Worm (Caenorhabditis elegans) whole organism, L1 larva: ENCODE results near the gene C08G5.6.

ENCODE experiments used
- C04F5.9 ChIP-seq: sonication (generic microtip); optimal IDR thresholded peaks from 2 replicates; lab custom pipeline; 2016; ENCODE audit warnings: missing genetic modification characterization, missing compliant biosample characterization
- C34B4.2 ChIP-seq: sonication (generic microtip); optimal IDR thresholded peaks from 2 replicates; lab custom pipeline; 2017; ENCODE audit warnings: mild to moderate bottlenecking, missing genetic modification characterization, missing compliant biosample characterization
- F16B12.6 ChIP-seq: fragments of 150-350 bp; optimal IDR thresholded peaks from 2 replicates; lab custom pipeline; 2014; ENCODE audit warnings: missing biosample characterization, missing genetic modification characterization
- Y116A8C.19 ChIP-seq: sonication (generic microtip); optimal IDR thresholded peaks from 2 replicates; lab custom pipeline; 2016; ENCODE audit warnings: missing compliant biosample characterization, missing genetic modification characterization, borderline replicate concordance
- aly-2 ChIP-seq: fragments of 150-350 bp; optimal IDR thresholded peaks from 2 replicates; lab custom pipeline; 2014; ENCODE audit warnings: missing biosample characterization, missing genetic modification characterization
- blmp-1 ChIP-seq: fragments of 150-350 bp; optimal IDR thresholded peaks from 2 replicates; lab custom pipeline; 2014; ENCODE audit warnings: missing biosample characterization, missing genetic modification characterization
- ceh-8 ChIP-seq: fragments of 200-800 bp; sonication (Bioruptor generic); optimal IDR thresholded peaks from 2 replicates; lab custom pipeline; 2018; ENCODE audit warnings: mild to moderate bottlenecking, missing genetic modification characterization, moderate library complexity, missing compliant biosample characterization
- ceh-82 ChIP-seq, 3 experiments: fragments of 150-350 bp in 1 of 3; sonication (generic microtip) in 2 of 3; optimal IDR thresholded peaks; 2 replicates each; lab custom pipeline; 2014 to 2017; ENCODE audit warnings: missing biosample characterization in 3 of 3, missing genetic modification characterization in 3 of 3
- ces-1 ChIP-seq: fragments of 150-350 bp; optimal IDR thresholded peaks from 2 replicates; lab custom pipeline; 2014; ENCODE audit warnings: missing biosample characterization, missing genetic modification reagents, missing genetic modification characterization
- dpl-1 ChIP-seq, 3 experiments: fragments of 150-350 bp in 2 of 3; sonication (generic microtip) in 1 of 3; optimal IDR thresholded peaks; 2 replicates each; lab custom pipeline; 2014 to 2017; ENCODE audit warnings: missing biosample characterization in 3 of 3, missing genetic modification characterization in 3 of 3, missing genetic modification reagents in 3 of 3
- dsc-1 ChIP-seq: sonication (generic microtip); optimal IDR thresholded peaks from 2 replicates; lab custom pipeline; 2016; ENCODE audit warnings: mild to moderate bottlenecking, missing genetic modification characterization, missing compliant biosample characterization
- efl-1 ChIP-seq, 4 experiments: fragments of 150-350 bp; optimal IDR thresholded peaks in 3 of 4; peaks in 1 of 4; 1 replicate in 1 of 4; 2 replicates in 3 of 4; lab custom pipeline; 2014; ENCODE audit warnings: missing biosample characterization in 2 of 4, missing genetic modification characterization in 2 of 4, missing genetic modification reagents in 2 of 4
- egl-13 ChIP-seq: sonication (generic microtip); optimal IDR thresholded peaks from 2 replicates; lab custom pipeline; 2016; ENCODE audit warnings: missing genotype, missing genetic modification reagents, missing genetic modification characterization, missing compliant biosample characterization
- egl-27 ChIP-seq, 2 experiments: fragments of 150-350 bp in 1 of 2; sonication (generic microtip); optimal IDR thresholded peaks; 3 replicates each; lab custom pipeline; 2017 to 2018; ENCODE audit warnings: missing biosample characterization in 2 of 2, missing genetic modification characterization in 2 of 2, missing genetic modification reagents in 2 of 2
- ets-5 ChIP-seq: fragments of 200-800 bp; sonication (Bioruptor generic); IDR thresholded peaks from 2 replicates; pipeline ENCODE4 v1.3.6; 2022; ENCODE audit warnings: missing genetic modification characterization, missing compliant biosample characterization
- fkh-4 ChIP-seq: sonication (generic microtip); optimal IDR thresholded peaks from 2 replicates; lab custom pipeline; 2016; ENCODE audit warnings: missing compliant biosample characterization, missing genetic modification characterization, borderline replicate concordance
- fkh-8 ChIP-seq: sonication (generic microtip); optimal IDR thresholded peaks from 2 replicates; lab custom pipeline; 2016; ENCODE audit warnings: mild to moderate bottlenecking, missing genetic modification characterization, missing compliant biosample characterization
- fos-1 ChIP-seq: fragments of 150-350 bp; optimal IDR thresholded peaks from 2 replicates; lab custom pipeline; 2014; ENCODE audit warnings: missing biosample characterization, missing genetic modification characterization
- grh-1 ChIP-seq: fragments of 200-800 bp; sonication (Bioruptor generic); IDR thresholded peaks from 2 replicates; pipeline ENCODE4 v1.3.6; 2022; ENCODE audit warnings: missing genetic modification reagents, missing genetic modification characterization, missing compliant biosample characterization
- hlh-17 ChIP-seq: fragments of 200-800 bp; sonication (Bioruptor generic); optimal IDR thresholded peaks from 2 replicates; lab custom pipeline; 2018; ENCODE audit warnings: missing genetic modification characterization, mild to moderate bottlenecking, missing compliant biosample characterization, moderate library complexity, borderline replicate concordance
- hpl-2 ChIP-seq: fragments of 150-350 bp; optimal IDR thresholded peaks from 2 replicates; lab custom pipeline; 2014; ENCODE audit warnings: missing biosample characterization, missing genetic modification reagents, missing genetic modification characterization
- lin-13 ChIP-seq: fragments of 150-350 bp; optimal IDR thresholded peaks from 2 replicates; lab custom pipeline; 2014; ENCODE audit warnings: missing biosample characterization, missing genetic modification reagents, missing genetic modification characterization
- lin-35 ChIP-seq, 2 experiments: fragments of 150-350 bp; optimal IDR thresholded peaks; 2 replicates each; lab custom pipeline; 2014; ENCODE audit warnings: missing biosample characterization in 2 of 2, missing genetic modification characterization in 2 of 2, missing genetic modification reagents in 2 of 2
- lsy-2 ChIP-seq, 2 experiments: fragments of 150-350 bp; optimal IDR thresholded peaks; 2 replicates each; lab custom pipeline; 2014; ENCODE audit warnings: missing biosample characterization in 2 of 2, missing genetic modification characterization in 2 of 2
- mdl-1 ChIP-seq, 2 experiments: fragments of 150-350 bp; optimal IDR thresholded peaks; 2 replicates each; lab custom pipeline; 2014 to 2017; ENCODE audit warnings: missing biosample characterization in 2 of 2, missing genetic modification characterization in 2 of 2, inconsistent platforms in 1 of 2
- nhr-19 ChIP-seq: fragments of 200-800 bp; sonication (Bioruptor generic); conservative IDR thresholded peaks from 2 replicates; pipeline ENCODE4 v1.3.6; 2022; ENCODE audit warnings: missing genetic modification characterization, missing compliant biosample characterization
- nhr-20 ChIP-seq: sonication (generic microtip); optimal IDR thresholded peaks from 2 replicates; lab custom pipeline; 2016; ENCODE audit warnings: mild to moderate bottlenecking, missing genetic modification characterization, missing compliant biosample characterization
- nhr-237 ChIP-seq: fragments of 150-350 bp; optimal IDR thresholded peaks from 2 replicates; lab custom pipeline; 2014; ENCODE audit warnings: missing biosample characterization, missing genetic modification characterization
- nhr-76 ChIP-seq: sonication (generic microtip); optimal IDR thresholded peaks from 2 replicates; lab custom pipeline; 2017; ENCODE audit warnings: missing biosample characterization, missing genetic modification characterization
- nhr-84 ChIP-seq: sonication (generic microtip); optimal IDR thresholded peaks from 2 replicates; lab custom pipeline; 2017; ENCODE audit warnings: missing biosample characterization, missing genetic modification characterization
- nhr-85 ChIP-seq: sonication (generic microtip); peaks from one replicate; lab custom pipeline; 2016; ENCODE audit warnings: missing genetic modification characterization, inconsistent platforms, missing compliant biosample characterization
- nhr-90 ChIP-seq: sonication (generic microtip); optimal IDR thresholded peaks from 2 replicates; lab custom pipeline; 2016; ENCODE audit warnings: mild to moderate bottlenecking, missing genetic modification characterization, missing compliant biosample characterization; ENCODE audit not compliant: poor library complexity
- rnt-1 ChIP-seq: sonication (generic microtip); optimal IDR thresholded peaks from 2 replicates; lab custom pipeline; 2016; ENCODE audit warnings: mild to moderate bottlenecking, missing genetic modification characterization, moderate library complexity, missing compliant biosample characterization
- skn-1 ChIP-seq: fragments of 150-350 bp; optimal IDR thresholded peaks from 2 replicates; lab custom pipeline; 2014; ENCODE audit warnings: missing biosample characterization, missing genetic modification characterization
- snu-23 ChIP-seq: sonication (generic microtip); optimal IDR thresholded peaks from 2 replicates; lab custom pipeline; 2016; ENCODE audit warnings: missing genetic modification characterization, missing compliant biosample characterization
- sox-4 ChIP-seq: sonication (generic microtip); optimal IDR thresholded peaks from 2 replicates; lab custom pipeline; 2016; ENCODE audit warnings: missing genetic modification characterization, missing compliant biosample characterization
- sup-37 ChIP-seq: fragments of 200-800 bp; sonication (Bioruptor generic); optimal IDR thresholded peaks from 2 replicates; lab custom pipeline; 2018; ENCODE audit warnings: mild to moderate bottlenecking, missing genetic modification characterization, missing compliant biosample characterization
- swsn-7 ChIP-seq: sonication (generic microtip); optimal IDR thresholded peaks from 2 replicates; lab custom pipeline; 2016; ENCODE audit warnings: missing genetic modification characterization, missing compliant biosample characterization
- unc-130 ChIP-seq: fragments of 150-350 bp; optimal IDR thresholded peaks from 2 replicates; lab custom pipeline; 2017; ENCODE audit warnings: missing biosample characterization, missing genetic modification characterization, inconsistent platforms
- unc-30 ChIP-seq: sonication (generic microtip); optimal IDR thresholded peaks from 2 replicates; lab custom pipeline; 2017; ENCODE audit warnings: missing biosample characterization, missing genetic modification characterization
- unc-86 ChIP-seq: sonication (generic microtip); optimal IDR thresholded peaks from 2 replicates; lab custom pipeline; 2016; ENCODE audit warnings: missing genetic modification characterization, missing compliant biosample characterization
- unc-98 ChIP-seq: fragments of 200-800 bp; sonication (Bioruptor generic); IDR thresholded peaks from 2 replicates; pipeline ENCODE4 v1.3.6; 2022; ENCODE audit warnings: missing genetic modification characterization, missing compliant biosample characterization
- xbp-1 ChIP-seq: sonication (generic microtip); optimal IDR thresholded peaks from 2 replicates; lab custom pipeline; 2016; ENCODE audit warnings: missing genetic modification characterization, missing compliant biosample characterization
- zag-1 ChIP-seq: fragments of 150-350 bp; optimal IDR thresholded peaks from 2 replicates; lab custom pipeline; 2014; ENCODE audit warnings: missing biosample characterization, missing genetic modification characterization
- zip-4 ChIP-seq: fragments of 200-800 bp; sonication (Bioruptor generic); optimal IDR thresholded peaks from 2 replicates; lab custom pipeline; 2018; ENCODE audit warnings: mild to moderate bottlenecking, missing genetic modification characterization, moderate library complexity, missing compliant biosample characterization
- ztf-11 ChIP-seq, 2 experiments: sonication (generic microtip); optimal IDR thresholded peaks; 2 replicates each; lab custom pipeline; 2016 to 2017; ENCODE audit warnings: missing genetic modification characterization in 2 of 2, missing biosample characterization in 1 of 2, missing compliant biosample characterization in 1 of 2

C08G5.6 gene

DNA sequence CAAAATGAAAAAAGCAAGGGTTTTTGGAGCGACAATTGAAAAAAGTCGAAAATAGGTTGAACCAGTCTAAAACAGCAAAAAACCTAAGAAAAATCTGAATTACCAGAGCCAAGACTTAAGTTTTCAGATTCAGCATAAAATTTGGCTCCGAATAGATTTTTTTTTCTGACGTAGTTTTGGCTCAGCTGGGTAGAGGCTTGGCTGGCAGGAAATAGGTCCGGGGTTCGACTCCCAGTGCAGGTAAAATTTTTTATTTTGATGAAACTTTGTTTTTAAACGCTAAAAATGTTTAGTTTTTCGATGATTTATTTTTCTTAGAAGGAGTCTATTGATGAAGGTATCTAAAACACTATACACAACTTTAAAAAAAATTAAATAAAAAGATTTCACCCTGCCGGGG is 15.4 kb upstream of the C08G5.6 start:
- no peak for TF ChIP-seq C34B4.2 (tag; lab: Kevin White, UChicago)
- TF ChIP-seq nhr-19: no peak
- TF ChIP-seq mdl-1 (tag; optimal IDR thresholded peaks at IDR 0.05; lab: Kevin White, UChicago): no peak
- no peak for TF ChIP-seq nhr-76 (tag; lab: Kevin White, UChicago)
- no peak for TF ChIP-seq egl-27 (tag; optimal IDR thresholded peaks at IDR 0.05; lab: Kevin White, UChicago)
- TF ChIP-seq F16B12.6 (tag; lab: Kevin White, UChicago): no peak
- TF ChIP-seq egl-13 (tag; lab: Kevin White, UChicago): no peak
- TF ChIP-seq dpl-1 (GFP tag; optimal IDR thresholded peaks at IDR 0.05; lab: Kevin White, UChicago): no peak
- TF ChIP-seq aly-2 (tag; lab: Kevin White, UChicago): no peak
- TF ChIP-seq nhr-237 (tag; lab: Kevin White, UChicago): no peak
- no peak for TF ChIP-seq nhr-20
- TF ChIP-seq blmp-1 (tag; lab: Kevin White, UChicago): no peak
- no peak for TF ChIP-seq ces-1
- TF ChIP-seq sox-4: no peak
- no peak for TF ChIP-seq hpl-2 (GFP tag; lab: Kevin White, UChicago)
- TF ChIP-seq zip-4 (GFP tag; lab: Kevin White, UChicago): no peak
- no peak for TF ChIP-seq grh-1 (GFP tag; lab: Robert Waterston, UW)
- no peak for TF ChIP-seq unc-30 (tag; lab: Kevin White, UChicago)
- no peak for TF ChIP-seq sup-37 (GFP tag; lab: Kevin White, UChicago)
- no peak for TF ChIP-seq lin-13 (GFP tag; lab: Kevin White, UChicago)

DNA sequence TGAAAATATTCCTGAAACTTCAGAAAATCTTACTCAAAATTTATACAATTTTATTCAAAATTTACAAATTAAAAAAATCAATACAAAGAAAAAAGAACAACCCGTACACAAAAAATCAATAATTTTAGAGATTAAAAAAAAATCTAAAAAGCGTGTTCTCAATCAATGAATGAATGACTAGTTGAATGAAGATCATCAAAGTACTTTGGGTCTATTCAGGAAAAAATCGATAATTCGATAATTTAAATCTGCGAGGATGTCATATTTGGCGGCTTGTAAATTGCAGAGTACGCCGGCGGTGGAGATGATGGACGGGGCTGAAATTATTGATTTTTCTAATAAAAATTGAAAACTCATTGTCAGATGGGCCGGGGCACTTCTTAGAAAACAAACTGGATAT is 14.2 kb upstream of the C08G5.6 start:
- no peak for TF ChIP-seq ets-5 (GFP tag; lab: Robert Waterston, UW)
- no peak for TF ChIP-seq unc-130 (tag; lab: Kevin White, UChicago)
- TF ChIP-seq nhr-84 (tag; lab: Kevin White, UChicago): no peak
- TF ChIP-seq nhr-90 (tag; lab: Kevin White, UChicago): no peak
- TF ChIP-seq Y116A8C.19 (tag; lab: Kevin White, UChicago): no peak
- no peak for TF ChIP-seq aly-2 (tag; lab: Kevin White, UChicago)
- no peak for TF ChIP-seq mdl-1 (tag; optimal IDR thresholded peaks at IDR 0.05; lab: Kevin White, UChicago)
- TF ChIP-seq hpl-2 (GFP tag; lab: Kevin White, UChicago): no peak
- no peak for TF ChIP-seq ztf-11 (tag; optimal IDR thresholded peaks at IDR 0.05; lab: Kevin White, UChicago)
- TF ChIP-seq C04F5.9: no peak
- no peak for TF ChIP-seq nhr-85 (tag; lab: Kevin White, UChicago)
- TF ChIP-seq ceh-82 (tag; optimal IDR thresholded peaks at IDR 0.05; lab: Kevin White, UChicago): no peak
- TF ChIP-seq unc-98 (GFP tag; lab: Robert Waterston, UW): no peak
- TF ChIP-seq lsy-2 (tag; optimal IDR thresholded peaks at IDR 0.05; lab: Kevin White, UChicago): no peak
- no peak for TF ChIP-seq dsc-1
- no peak for TF ChIP-seq fkh-4 (tag; lab: Kevin White, UChicago)
- TF ChIP-seq nhr-76 (tag; lab: Kevin White, UChicago): no peak
- TF ChIP-seq snu-23: no peak

DNA sequence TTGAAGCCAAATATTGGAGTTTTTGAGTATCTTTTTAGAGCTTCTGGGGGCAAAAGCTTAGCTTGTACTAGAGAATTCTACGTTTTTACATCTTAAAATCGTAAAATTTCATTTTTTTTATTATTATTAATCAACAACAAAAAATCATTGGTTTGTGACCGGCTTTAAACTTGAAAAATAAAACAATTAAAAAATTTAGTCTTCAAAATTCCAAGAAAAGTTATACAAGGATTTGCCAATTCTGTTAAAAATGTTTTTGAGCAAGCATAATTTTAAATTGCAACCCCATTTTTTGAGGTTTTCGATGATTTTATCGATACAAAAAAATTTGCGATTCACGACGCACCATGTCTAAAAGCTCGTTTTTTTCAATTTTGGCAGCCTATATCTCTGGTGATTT is 13.1 kb upstream of the C08G5.6 start:
- no peak for TF ChIP-seq unc-30 (tag; lab: Kevin White, UChicago)
- no peak for TF ChIP-seq xbp-1 (tag; lab: Kevin White, UChicago)
- TF ChIP-seq, all 84 proteins: peak for 0

DNA sequence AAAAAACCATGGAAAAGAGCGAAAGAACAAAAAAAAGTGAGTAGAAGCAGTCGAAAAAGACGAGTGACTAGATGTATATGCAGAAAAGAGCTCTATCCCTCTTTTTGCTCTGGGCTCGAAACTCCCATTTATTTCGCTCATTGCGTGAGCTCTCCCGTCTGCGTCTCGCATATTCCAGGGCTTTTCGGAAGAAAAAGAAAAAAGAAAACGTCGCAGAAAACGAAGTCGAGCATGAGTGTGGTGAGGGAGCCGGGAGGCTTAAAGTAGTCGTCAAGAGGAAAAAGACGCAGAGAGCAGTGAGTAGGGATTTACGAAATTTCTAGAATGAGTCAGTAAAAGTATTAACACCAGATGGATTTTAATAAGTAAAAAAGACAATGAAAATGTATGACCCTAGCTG is 10.6 kb upstream of the C08G5.6 start:
- no peak for TF ChIP-seq ets-5 (GFP tag; lab: Robert Waterston, UW)
- TF ChIP-seq efl-1 (optimal IDR thresholded peaks at IDR 0.05; lab: Kevin White, UChicago): peak; percentile 33 to 35
- peak in 1 of 2 experiments; percentile 81 for TF ChIP-seq efl-1 (GFP tag; optimal IDR thresholded peaks at IDR 0.05 in 1 of 2; lab: Kevin White, UChicago)
- peak; percentile 50 for TF ChIP-seq egl-13 (tag; lab: Kevin White, UChicago)
- TF ChIP-seq zag-1 (tag; lab: Kevin White, UChicago): peak; percentile 60
- TF ChIP-seq lsy-2 (tag; optimal IDR thresholded peaks at IDR 0.05; lab: Kevin White, UChicago): peak; percentile 24 to 67
- no peak for TF ChIP-seq nhr-20
- TF ChIP-seq lin-35 (GFP tag; optimal IDR thresholded peaks at IDR 0.05; lab: Kevin White, UChicago): peak in 1 of 2 experiments; percentile 38
- TF ChIP-seq hlh-17 (GFP tag; lab: Kevin White, UChicago): no peak
- peak; percentile 41 for TF ChIP-seq xbp-1 (tag; lab: Kevin White, UChicago)
- no peak for TF ChIP-seq hpl-2 (GFP tag; lab: Kevin White, UChicago)
- TF ChIP-seq rnt-1: peak; percentile 28
- peak; percentile 45 for TF ChIP-seq skn-1 (tag; lab: Kevin White, UChicago)
- peak; percentile 90 for TF ChIP-seq fkh-8 (tag; lab: Kevin White, UChicago)
- peak; percentile 41 for TF ChIP-seq swsn-7 (tag; lab: Kevin White, UChicago)
- TF ChIP-seq ceh-8: no peak
- TF ChIP-seq snu-23: peak; percentile 54
- peak; percentile 12 for TF ChIP-seq fos-1
- TF ChIP-seq unc-86: peak; percentile 35
